Worm (Caenorhabditis elegans) whole organism, midembryonic: ENCODE results near the gene F01D5.10.

Experiments used
- klf-2 ChIP-seq: fragments of 200-800 bp; sonication (Bioruptor generic); conservative IDR thresholded peaks from 2 replicates; pipeline ENCODE4 v1.3.6; 2022; ENCODE audit warnings: missing genetic modification reagents, missing genetic modification characterization, missing compliant biosample characterization
- ref-1 ChIP-seq: fragments of 200-800 bp; sonication (Bioruptor generic); conservative IDR thresholded peaks from 2 replicates; pipeline ENCODE4 v1.3.6; 2022; ENCODE audit warnings: missing genetic modification reagents, missing genetic modification characterization, missing compliant biosample characterization
- tab-1 ChIP-seq: fragments of 200-800 bp; sonication (Bioruptor generic); IDR thresholded peaks from 2 replicates; pipeline ENCODE4 v1.3.6; 2022; ENCODE audit warnings: missing genetic modification characterization, missing compliant biosample characterization

DNA sequence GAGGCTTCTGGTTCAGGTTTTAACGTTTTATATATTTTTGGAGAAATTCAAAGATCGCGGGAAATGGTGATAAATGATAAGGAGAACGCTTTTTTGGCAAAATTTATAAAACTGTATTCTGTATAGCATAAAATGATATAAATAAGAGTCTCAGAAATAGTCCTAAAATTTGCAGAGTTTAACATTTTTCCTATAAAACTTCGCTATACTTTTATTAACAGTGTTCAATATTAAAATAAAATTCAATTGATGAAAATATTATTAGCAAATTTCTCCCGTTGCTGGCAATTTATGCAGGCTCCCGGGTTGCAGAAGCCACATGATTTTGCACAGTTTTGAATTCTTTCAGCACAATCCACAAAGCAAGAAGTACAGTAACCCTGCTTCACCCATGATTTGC lies 22.2 kb downstream of the F01D5.10 start, which contains the start of gene F01D5.2:
- no peak for TF ChIP-seq klf-2
- TF ChIP-seq ref-1 (GFP tag; lab: Robert Waterston, UW) = no peak
- TF ChIP-seq tab-1 (GFP tag; lab: Robert Waterston, UW) = no peak
